Fruit fly (Drosophila melanogaster) whole organism, prepupa: ENCODE data around the gene CG6431.
A peak's percentile ranks its signal among the peaks of the same experiment; 100 is the strongest.

Source experiments
- Blimp-1 ChIP-seq: fragments of 200-800 bp; sonication (Bioruptor generic); optimal IDR thresholded peaks from 3 replicates; lab custom pipeline; 2017; ENCODE audit warnings: missing biosample characterization, missing genetic modification characterization, mild to moderate bottlenecking, moderate library complexity, missing genetic modification reagents
- CG11294 ChIP-seq: fragments of 200-800 bp; sonication (Bioruptor generic); IDR thresholded peaks from 2 replicates; pipeline ENCODE4 v1.3.6; 2022; ENCODE audit warnings: missing biosample characterization, missing genetic modification characterization
- CG11902 ChIP-seq: fragments of 200-800 bp; sonication (Bioruptor generic); optimal IDR thresholded peaks from 3 replicates; lab custom pipeline; 2016; ENCODE audit warnings: missing biosample characterization, missing genetic modification characterization
- CG1621 ChIP-seq: fragments of 200-800 bp; sonication (Bioruptor generic); optimal IDR thresholded peaks from 3 replicates; lab custom pipeline; 2018; ENCODE audit warnings: missing biosample characterization, mild to moderate bottlenecking, missing genetic modification characterization
- CG16779 ChIP-seq: fragments of 200-800 bp; sonication (Bioruptor generic); optimal IDR thresholded peaks from 3 replicates; lab custom pipeline; 2017; ENCODE audit warnings: missing biosample characterization, mild to moderate bottlenecking, missing genetic modification characterization
- CG31627 ChIP-seq: fragments of 200-800 bp; sonication (Bioruptor generic); optimal IDR thresholded peaks from 3 replicates; lab custom pipeline; 2016; ENCODE audit warnings: missing biosample characterization, missing genetic modification characterization
- CG3919 ChIP-seq: fragments of 200-800 bp; sonication (Bioruptor generic); optimal IDR thresholded peaks from 3 replicates; lab custom pipeline; 2016; ENCODE audit warnings: missing biosample characterization, missing genetic modification characterization
- CG4318 ChIP-seq: fragments of 200-800 bp; sonication (Bioruptor generic); optimal IDR thresholded peaks from 3 replicates; lab custom pipeline; 2017; ENCODE audit warnings: missing biosample characterization, mild to moderate bottlenecking, missing genetic modification characterization
- CG6163 ChIP-seq: fragments of 200-800 bp; sonication (Bioruptor generic); IDR thresholded peaks from 3 replicates; pipeline ENCODE4 v1.3.6; 2022; ENCODE audit warnings: missing biosample characterization, missing genetic modification characterization
- CG6276 ChIP-seq: fragments of 200-800 bp; sonication (Bioruptor generic); optimal IDR thresholded peaks from 2 replicates; lab custom pipeline; 2017; ENCODE audit warnings: missing biosample characterization, mild to moderate bottlenecking, missing genetic modification characterization
- CG6808 ChIP-seq: fragments of 200-800 bp; sonication (Bioruptor generic); optimal IDR thresholded peaks from 3 replicates; lab custom pipeline; 2017; ENCODE audit warnings: missing biosample characterization, missing genetic modification characterization, mild to moderate bottlenecking, moderate library complexity, missing genetic modification reagents
- CG6854 ChIP-seq: fragments of 200-800 bp; sonication (Bioruptor generic); optimal IDR thresholded peaks from 2 replicates; lab custom pipeline; 2017; ENCODE audit warnings: missing biosample characterization, mild to moderate bottlenecking, missing genetic modification characterization
- CG7368 ChIP-seq: fragments of 200-800 bp; sonication (Bioruptor generic); optimal IDR thresholded peaks from 3 replicates; lab custom pipeline; 2016; ENCODE audit warnings: missing biosample characterization, missing genetic modification characterization
- CG8119 ChIP-seq: fragments of 200-800 bp; sonication (Bioruptor generic); IDR thresholded peaks from 3 replicates; pipeline ENCODE4 v1.3.6; 2022; ENCODE audit warnings: missing biosample characterization, missing genetic modification characterization
- CG8319 ChIP-seq: fragments of 200-800 bp; sonication (Bioruptor generic); optimal IDR thresholded peaks from 3 replicates; lab custom pipeline; 2016; ENCODE audit warnings: missing biosample characterization, missing genetic modification characterization
- CG8632 ChIP-seq: fragments of 200-800 bp; sonication (Bioruptor generic); optimal IDR thresholded peaks from 3 replicates; lab custom pipeline; 2016; ENCODE audit warnings: missing biosample characterization, missing genetic modification characterization
- CG9139 ChIP-seq: fragments of 200-800 bp; sonication (Bioruptor generic); optimal IDR thresholded peaks from 3 replicates; lab custom pipeline; 2017; ENCODE audit warnings: missing biosample characterization, mild to moderate bottlenecking, missing genetic modification characterization
- Eip75B ChIP-seq: fragments of 200-800 bp; sonication (Bioruptor generic); optimal IDR thresholded peaks from 3 replicates; lab custom pipeline; 2016; ENCODE audit warnings: missing biosample characterization, missing genetic modification characterization
- Eip78C ChIP-seq: fragments of 200-800 bp; sonication (Bioruptor generic); peaks from one replicate; lab custom pipeline; 2016; ENCODE audit warnings: missing biosample characterization, missing genetic modification characterization
- Ets21C ChIP-seq: fragments of 200-800 bp; sonication (Bioruptor generic); optimal IDR thresholded peaks from 3 replicates; lab custom pipeline; 2016; ENCODE audit warnings: missing biosample characterization, missing genetic modification characterization
- Ets96B ChIP-seq: fragments of 200-800 bp; optimal IDR thresholded peaks from 2 replicates; lab custom pipeline; 2019; ENCODE audit warnings: missing biosample characterization, mild to moderate bottlenecking, missing genetic modification characterization, moderate library complexity
- Hr39 ChIP-seq: fragments of 200-800 bp; sonication (Bioruptor generic); optimal IDR thresholded peaks from 2 replicates; lab custom pipeline; 2016; ENCODE audit warnings: missing biosample characterization, missing genetic modification characterization
- Hr4 ChIP-seq: fragments of 200-800 bp; sonication (Bioruptor generic); optimal IDR thresholded peaks from 3 replicates; lab custom pipeline; 2016; ENCODE audit warnings: missing biosample characterization, missing genetic modification characterization
- Lpt ChIP-seq: fragments of 200-800 bp; sonication (Bioruptor generic); optimal IDR thresholded peaks from 3 replicates; lab custom pipeline; 2016; ENCODE audit warnings: missing biosample characterization, missing genetic modification characterization
- Met ChIP-seq: fragments of 200-800 bp; sonication (Bioruptor generic); optimal IDR thresholded peaks from 3 replicates; lab custom pipeline; 2016; ENCODE audit warnings: missing biosample characterization, missing genetic modification characterization
- OdsH ChIP-seq: fragments of 200-800 bp; sonication (Bioruptor generic); optimal IDR thresholded peaks from 3 replicates; lab custom pipeline; 2016; ENCODE audit warnings: missing biosample characterization, missing genetic modification characterization
- Sox102F ChIP-seq: fragments of 200-800 bp; sonication (Bioruptor generic); optimal IDR thresholded peaks from 2 replicates; lab custom pipeline; 2016; ENCODE audit warnings: missing biosample characterization, mild to moderate bottlenecking, missing genetic modification characterization
- acj6 ChIP-seq: fragments of 200-800 bp; sonication (Bioruptor generic); optimal IDR thresholded peaks from 3 replicates; lab custom pipeline; 2016; ENCODE audit warnings: missing biosample characterization, missing genetic modification characterization
- cyc ChIP-seq: fragments of 200-800 bp; sonication (Bioruptor generic); optimal IDR thresholded peaks from 3 replicates; lab custom pipeline; 2016; ENCODE audit warnings: missing biosample characterization, missing genetic modification characterization
- dac ChIP-seq: fragments of 200-800 bp; sonication (Bioruptor generic); optimal IDR thresholded peaks from 2 replicates; lab custom pipeline; 2017; ENCODE audit warnings: missing biosample characterization, mild to moderate bottlenecking, missing genetic modification characterization
- dsx ChIP-seq: fragments of 200-800 bp; optimal IDR thresholded peaks from 3 replicates; lab custom pipeline; 2019; ENCODE audit warnings: missing biosample characterization, mild to moderate bottlenecking, missing genetic modification characterization, moderate library complexity; ENCODE audit not compliant: poor library complexity, severe bottlenecking
- esn ChIP-seq: fragments of 200-800 bp; sonication (Bioruptor generic); optimal IDR thresholded peaks from 2 replicates; lab custom pipeline; 2016; ENCODE audit warnings: missing biosample characterization, mild to moderate bottlenecking, missing genetic modification characterization, moderate library complexity
- fd59A ChIP-seq: fragments of 200-800 bp; sonication (Bioruptor generic); optimal IDR thresholded peaks from 2 replicates; lab custom pipeline; 2017; ENCODE audit warnings: missing biosample characterization, mild to moderate bottlenecking, missing genetic modification characterization, missing genetic modification reagents
- lz ChIP-seq: fragments of 200-800 bp; sonication (Bioruptor generic); optimal IDR thresholded peaks from 3 replicates; lab custom pipeline; 2016; ENCODE audit warnings: missing biosample characterization, missing genetic modification characterization
- net ChIP-seq: fragments of 200-800 bp; sonication (Bioruptor generic); optimal IDR thresholded peaks from 3 replicates; lab custom pipeline; 2016; ENCODE audit warnings: missing biosample characterization, missing genetic modification characterization
- salr ChIP-seq, 2 experiments: fragments of 200-800 bp; sonication (Bioruptor generic); optimal IDR thresholded peaks; 3 replicates each; lab custom pipeline; 2016 to 2018; ENCODE audit warnings: missing biosample characterization in 2 of 2, missing genetic modification characterization in 2 of 2, mild to moderate bottlenecking in 1 of 2
- ss ChIP-seq, 2 experiments: fragments of 200-800 bp; sonication (Bioruptor generic); optimal IDR thresholded peaks; 2 replicates in 1 of 2; 3 replicates in 1 of 2; lab custom pipeline; 2017 to 2018; ENCODE audit warnings: mild to moderate bottlenecking in 2 of 2, missing biosample characterization in 2 of 2, missing genetic modification characterization in 2 of 2, moderate library complexity in 1 of 2
- svp ChIP-seq: fragments of 200-800 bp; sonication (Bioruptor generic); peaks from one replicate; lab custom pipeline; 2016; ENCODE audit warnings: missing biosample characterization, missing genetic modification characterization
- topi ChIP-seq: fragments of 200-800 bp; sonication (Bioruptor generic); optimal IDR thresholded peaks from 3 replicates; lab custom pipeline; 2016; ENCODE audit warnings: missing biosample characterization, missing genetic modification characterization
- vri ChIP-seq: fragments of 200-800 bp; sonication (Bioruptor generic); optimal IDR thresholded peaks from 3 replicates; lab custom pipeline; 2016; ENCODE audit warnings: missing biosample characterization, mild to moderate bottlenecking, missing genetic modification characterization

Gene CG6431

DNA sequence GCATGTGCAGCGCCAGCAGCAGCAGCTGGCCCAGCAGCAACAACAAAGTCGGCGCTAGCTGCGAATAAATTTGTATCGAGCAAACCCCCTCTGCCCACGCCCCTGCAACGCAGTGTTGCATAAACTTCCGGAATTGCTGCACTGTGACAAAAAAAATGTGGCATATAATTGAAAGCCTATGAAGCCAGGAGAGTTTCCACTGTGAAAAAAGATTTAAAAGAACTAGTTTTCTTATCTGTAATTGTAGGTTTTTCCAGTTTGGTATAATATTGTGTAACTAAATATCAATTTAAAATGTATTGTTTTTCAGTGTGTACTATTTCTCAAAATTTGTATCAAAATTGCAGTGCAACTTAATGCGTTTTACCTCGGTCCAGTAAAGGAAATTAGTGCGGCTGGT lies 24.2 kb downstream of the CG6431 start (continued):
- TF ChIP-seq net (peak; percentile 56), CG7368 (GFP tag; lab: Kevin White, UChicago) (no peak), salr (GFP tag; optimal IDR thresholded peaks at IDR 0.05; lab: Kevin White, UChicago) (peak in 1 of 2 experiments; percentile 39), Hr4 (GFP tag; lab: Kevin White, UChicago) (peak; percentile 76), CG16779 (tag; lab: Kevin White, UChicago) (no peak), ss (GFP tag; optimal IDR thresholded peaks at IDR 0.05; lab: Kevin White, UChicago) (no peak), acj6 (peak; percentile 41), svp (GFP tag; lab: Kevin White, UChicago) (peak; percentile 66), CG31627 (GFP tag; lab: Kevin White, UChicago) (peak; percentile 7)

dm6 chr2L:10749607-10750467 lies 25.8 kb downstream of the CG6431 start:
- TF ChIP-seq vri (GFP tag; lab: Kevin White, UChicago) = peak; percentile 43
- TF ChIP-seq svp (GFP tag; lab: Kevin White, UChicago) = peak; percentile 62
- no peak for TF ChIP-seq CG11294 (GFP tag; lab: Robert Waterston, UW)
- TF ChIP-seq, all 60 proteins: peak for 2

DNA sequence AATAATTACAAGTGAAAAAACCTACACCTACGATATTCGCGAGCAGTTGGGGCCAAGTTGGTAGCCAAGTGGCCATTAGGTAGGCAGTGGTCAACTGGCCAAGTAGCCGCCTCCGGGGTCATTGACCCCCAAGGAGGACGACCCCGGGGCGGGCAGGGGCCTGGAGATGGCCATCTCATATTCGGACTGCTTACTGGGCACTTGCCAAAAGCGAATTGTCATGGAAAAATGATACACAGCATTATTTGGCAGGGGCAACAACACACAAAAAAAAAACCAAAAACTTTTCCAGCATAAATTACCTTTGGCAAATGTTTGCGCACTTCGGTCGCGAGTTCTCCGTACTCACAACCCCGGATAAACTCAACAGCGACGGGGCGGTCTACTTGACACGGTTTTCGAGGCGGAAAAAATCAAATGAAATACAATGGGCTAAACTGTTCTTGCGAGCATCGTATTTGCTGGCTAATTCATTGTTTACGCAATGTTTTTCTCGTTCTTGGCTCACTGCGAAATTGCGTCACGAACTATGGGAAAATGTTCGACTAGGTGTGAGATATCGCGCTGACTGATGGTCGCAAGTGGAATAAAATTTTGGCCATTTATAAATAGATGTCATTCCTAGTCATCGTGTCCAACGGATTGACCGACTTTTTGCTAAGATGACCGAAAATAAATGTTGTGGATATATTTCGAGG lies 27.1 kb downstream of the CG6431 start:
- TF ChIP-seq CG11902 (GFP tag; lab: Kevin White, UChicago) (no peak), svp (GFP tag; lab: Kevin White, UChicago) (peak; percentile 1)

- TF ChIP-seq Sox102F = no peak
- no peak for TF ChIP-seq topi (GFP tag; lab: Kevin White, UChicago)
- peak; percentile 51; the same call in 1 of the 2 replicates for TF ChIP-seq CG11294 (GFP tag; lab: Robert Waterston, UW)
- TF ChIP-seq CG8119 = peak; percentile 76
- no peak for TF ChIP-seq Hr39
- TF ChIP-seq fd59A = peak; percentile 12
- TF ChIP-seq acj6 = no peak
- no peak for TF ChIP-seq CG11902 (GFP tag; lab: Kevin White, UChicago)
- TF ChIP-seq CG3919 (GFP tag; lab: Kevin White, UChicago) = peak; percentile 29
- TF ChIP-seq CG16779 (tag; lab: Kevin White, UChicago) = no peak
- TF ChIP-seq CG8319 (GFP tag; lab: Kevin White, UChicago) = no peak
- TF ChIP-seq CG6163 = peak; percentile 22; the same call in 1 of the 3 replicates
- peak; percentile 13 for TF ChIP-seq CG6808 (GFP tag; lab: Kevin White, UChicago)
- TF ChIP-seq CG8632 (GFP tag; lab: Kevin White, UChicago) = no peak
- no peak for TF ChIP-seq Met (GFP tag; lab: Kevin White, UChicago)
- peak; percentile 44 for TF ChIP-seq OdsH (GFP tag; lab: Kevin White, UChicago)
- no peak for TF ChIP-seq cyc
- TF ChIP-seq Hr4 (GFP tag; lab: Kevin White, UChicago) = peak; percentile 74
- no peak for TF ChIP-seq Blimp-1 (GFP tag; lab: Kevin White, UChicago)
- no peak for TF ChIP-seq esn
- TF ChIP-seq Ets21C (GFP tag; lab: Kevin White, UChicago) = no peak
- TF ChIP-seq CG1621 = no peak
- no peak for TF ChIP-seq dsx (GFP tag; lab: Kevin White, UChicago)
- TF ChIP-seq Eip78C = peak; percentile 78
- TF ChIP-seq CG6276 (GFP tag; lab: Kevin White, UChicago) = peak; percentile 71
- no peak for TF ChIP-seq CG6854 (GFP tag; lab: Kevin White, UChicago)
- peak; percentile 50 for TF ChIP-seq dac (GFP tag; lab: Kevin White, UChicago)
- TF ChIP-seq CG9139 (GFP tag; lab: Kevin White, UChicago) = no peak
- peak; percentile 60 for TF ChIP-seq CG4318
- TF ChIP-seq Eip75B = no peak
- TF ChIP-seq CG31627 (GFP tag; lab: Kevin White, UChicago) = no peak
- TF ChIP-seq Ets96B (tag; lab: Kevin White, UChicago) = no peak
- TF ChIP-seq CG7368 (GFP tag; lab: Kevin White, UChicago) = no peak
- no peak for TF ChIP-seq lz (GFP tag; lab: Kevin White, UChicago)
- peak; percentile 58 for TF ChIP-seq Lpt
These were observed 28.0 kb downstream of the CG6431 start for dm6 chr2L:10751879-10752620.
